Fruit fly (Drosophila melanogaster) whole organism, embryonic: ENCODE measurements around the gene CG33668.

ENCODE experiments used
- Abd-B ChIP-seq: fragments of 200-800 bp; sonication (Bioruptor generic); optimal IDR thresholded peaks from 2 replicates; lab custom pipeline; 2018; ENCODE audit warnings: missing biosample characterization, mild to moderate bottlenecking, missing genetic modification characterization, moderate library complexity
- Bgb ChIP-seq: fragments of 200-800 bp; sonication (Bioruptor generic); IDR thresholded peaks from 2 replicates; pipeline ENCODE4 v1.3.6; 2022; ENCODE audit warnings: missing biosample characterization, missing genetic modification characterization; ENCODE audit not compliant: partially characterized antibody
- CG10543 ChIP-seq: fragments of 200-800 bp; sonication (Bioruptor generic); optimal IDR thresholded peaks from 3 replicates; lab custom pipeline; 2017; ENCODE audit warnings: missing biosample characterization, mild to moderate bottlenecking, missing genetic modification characterization, moderate library complexity
- CG1233 ChIP-seq: fragments of 200-800 bp; sonication (Bioruptor generic); optimal IDR thresholded peaks from 4 replicates; lab custom pipeline; 2018; ENCODE audit warnings: missing biosample characterization, mild to moderate bottlenecking, missing genetic modification characterization
- CG12391 ChIP-seq: fragments of 200-800 bp; sonication (Bioruptor generic); optimal IDR thresholded peaks from 3 replicates; lab custom pipeline; 2018; ENCODE audit warnings: missing biosample characterization, mild to moderate bottlenecking, missing genetic modification characterization, moderate library complexity
- CG12659 ChIP-seq: fragments of 200-800 bp; sonication (Bioruptor generic); optimal IDR thresholded peaks from 3 replicates; lab custom pipeline; 2017; ENCODE audit warnings: mild to moderate bottlenecking, missing biosample characterization, missing genetic modification reagents, missing genetic modification characterization
- CG13287 ChIP-seq: fragments of 200-800 bp; sonication (Bioruptor generic); IDR thresholded peaks from 2 replicates; pipeline ENCODE4 v1.3.6; 2022; ENCODE audit warnings: missing biosample characterization, missing genetic modification characterization; ENCODE audit not compliant: partially characterized antibody
- CG14667 ChIP-seq: fragments of 200-800 bp; sonication (Bioruptor generic); IDR thresholded peaks from 2 replicates; pipeline ENCODE4 v1.3.6; 2022; ENCODE audit warnings: missing biosample characterization, missing genetic modification characterization
- CG14710 ChIP-seq: fragments of 200-800 bp; sonication (Bioruptor generic); optimal IDR thresholded peaks from 3 replicates; lab custom pipeline; 2019; ENCODE audit warnings: missing biosample characterization, mild to moderate bottlenecking, missing genetic modification characterization, moderate library complexity
- CG15479 ChIP-seq: fragments of 200-800 bp; sonication (Bioruptor generic); optimal IDR thresholded peaks from 3 replicates; lab custom pipeline; 2019; ENCODE audit warnings: missing biosample characterization, mild to moderate bottlenecking, missing genetic modification characterization, moderate library complexity
- CG17361 ChIP-seq: fragments of 200-800 bp; sonication (Bioruptor generic); IDR thresholded peaks from 3 replicates; pipeline ENCODE4 v1.3.6; 2022; ENCODE audit warnings: missing biosample characterization, missing genetic modification characterization
- CG1832 ChIP-seq: fragments of 200-800 bp; sonication (Bioruptor generic); optimal IDR thresholded peaks from 2 replicates; lab custom pipeline; 2017; ENCODE audit warnings: missing biosample characterization, mild to moderate bottlenecking, missing genetic modification characterization, inconsistent platforms
- CG2116 ChIP-seq: fragments of 200-800 bp; sonication (Bioruptor generic); optimal IDR thresholded peaks from 3 replicates; lab custom pipeline; 2018; ENCODE audit warnings: missing biosample characterization, mild to moderate bottlenecking, missing genetic modification characterization
- CG4360 ChIP-seq: fragments of 200-800 bp; sonication (Bioruptor generic); IDR thresholded peaks from 2 replicates; pipeline ENCODE4 v1.3.6; 2022; ENCODE audit warnings: missing biosample characterization, missing genetic modification characterization
- CG5953 ChIP-seq: fragments of 200-800 bp; sonication (Bioruptor generic); IDR thresholded peaks from 2 replicates; pipeline ENCODE4 v1.3.6; 2022; ENCODE audit warnings: missing biosample characterization, missing genetic modification characterization
- CG6175 ChIP-seq: fragments of 200-800 bp; sonication (Bioruptor generic); IDR thresholded peaks from 3 replicates; pipeline ENCODE4 v1.3.6; 2022; ENCODE audit warnings: missing biosample characterization, missing genetic modification characterization
- CG6254 ChIP-seq: fragments of 200-800 bp; sonication (Bioruptor generic); optimal IDR thresholded peaks from 3 replicates; lab custom pipeline; 2017; ENCODE audit warnings: mild to moderate bottlenecking, missing biosample characterization, missing genetic modification reagents, missing genetic modification characterization
- CG6689 ChIP-seq: fragments of 200-800 bp; sonication (Bioruptor generic); IDR thresholded peaks from 2 replicates; pipeline ENCODE4 v1.3.6; 2022; ENCODE audit warnings: missing biosample characterization, missing genetic modification characterization
- CG6854 ChIP-seq: fragments of 200-800 bp; sonication (Bioruptor generic); optimal IDR thresholded peaks from 3 replicates; lab custom pipeline; 2017; ENCODE audit warnings: missing biosample characterization, mild to moderate bottlenecking, missing genetic modification characterization
- CG7786 ChIP-seq: fragments of 200-800 bp; sonication (Bioruptor generic); optimal IDR thresholded peaks from 2 replicates; lab custom pipeline; 2016; ENCODE audit warnings: missing biosample characterization, missing genetic modification characterization
- CG8924 ChIP-seq: fragments of 200-800 bp; optimal IDR thresholded peaks from 3 replicates; lab custom pipeline; 2019; ENCODE audit warnings: missing biosample characterization, mild to moderate bottlenecking, missing genetic modification characterization, moderate library complexity
- Dll ChIP-seq: fragments of 200-800 bp; sonication (Bioruptor generic); IDR thresholded peaks from 4 replicates; pipeline ENCODE4 v1.3.6; 2022; ENCODE audit warnings: missing biosample characterization, missing genetic modification characterization; ENCODE audit not compliant: partially characterized antibody
- Dp ChIP-seq: fragments of 200-800 bp; sonication (Bioruptor generic); optimal IDR thresholded peaks from 2 replicates; lab custom pipeline; 2018; ENCODE audit warnings: missing biosample characterization, mild to moderate bottlenecking, missing genetic modification characterization, moderate library complexity
- Dref ChIP-seq: fragments of 200-800 bp; sonication (Bioruptor generic); IDR thresholded peaks from 2 replicates; pipeline ENCODE4 v1.3.6; 2022; ENCODE audit warnings: missing biosample characterization, missing genetic modification characterization
- E2f2 ChIP-seq: fragments of 200-800 bp; sonication (Bioruptor generic); IDR thresholded peaks from 2 replicates; pipeline ENCODE4 v1.3.6; 2022; ENCODE audit warnings: missing biosample characterization, missing genetic modification characterization
- Hmr ChIP-seq: fragments of 200-800 bp; sonication (Bioruptor generic); optimal IDR thresholded peaks from 3 replicates; lab custom pipeline; 2017; ENCODE audit warnings: mild to moderate bottlenecking, missing biosample characterization, missing genetic modification reagents, missing genetic modification characterization
- Myb ChIP-seq: fragments of 200-800 bp; sonication (Bioruptor generic); optimal IDR thresholded peaks from 2 replicates; lab custom pipeline; 2016; ENCODE audit warnings: missing biosample characterization, missing genetic modification characterization
- Nf-YB ChIP-seq: fragments of 200-800 bp; sonication (Bioruptor generic); optimal IDR thresholded peaks from 3 replicates; lab custom pipeline; 2019; ENCODE audit warnings: missing biosample characterization, mild to moderate bottlenecking, missing genetic modification characterization, moderate library complexity
- Pdp1 ChIP-seq, 2 experiments: fragments of 200-800 bp; sonication (Bioruptor generic); optimal IDR thresholded peaks; 3 replicates each; lab custom pipeline; 2016; ENCODE audit warnings: missing biosample characterization in 2 of 2, missing genetic modification characterization in 2 of 2, mild to moderate bottlenecking in 1 of 2, moderate library complexity in 1 of 2
- Poxn ChIP-seq: fragments of 200-800 bp; sonication (Bioruptor generic); IDR thresholded peaks from 2 replicates; pipeline ENCODE4 v1.3.6; 2022; ENCODE audit warnings: missing biosample characterization, missing genetic modification characterization
- Scr ChIP-seq: fragments of 200-800 bp; sonication (Bioruptor generic); IDR thresholded peaks from 2 replicates; pipeline ENCODE4 v1.3.6; 2022; ENCODE audit warnings: missing biosample characterization, missing genetic modification characterization; ENCODE audit not compliant: partially characterized antibody
- Sry-δ ChIP-seq: fragments of 200-800 bp; sonication (Bioruptor generic); optimal IDR thresholded peaks from 2 replicates; lab custom pipeline; 2016; ENCODE audit warnings: missing biosample characterization, missing genetic modification characterization
- YL-1 ChIP-seq: fragments of 200-800 bp; sonication (Bioruptor generic); optimal IDR thresholded peaks from 3 replicates; lab custom pipeline; 2017; ENCODE audit warnings: missing biosample characterization, mild to moderate bottlenecking, missing genetic modification characterization
- chm ChIP-seq: fragments of 200-800 bp; sonication (Bioruptor generic); IDR thresholded peaks from 2 replicates; pipeline ENCODE4 v1.3.6; 2022; ENCODE audit warnings: missing biosample characterization, missing genetic modification characterization
- crol ChIP-seq: fragments of 200-800 bp; sonication (Bioruptor generic); IDR thresholded peaks from 2 replicates; pipeline ENCODE4 v1.3.6; 2022; ENCODE audit warnings: missing biosample characterization, missing genetic modification characterization
- gfzf ChIP-seq: fragments of 200-800 bp; sonication (Bioruptor generic); optimal IDR thresholded peaks from 2 replicates; lab custom pipeline; 2016; ENCODE audit warnings: missing biosample characterization, mild to moderate bottlenecking, missing genetic modification characterization, moderate library complexity
- h ChIP-seq: fragments of >200 bp; optimal IDR thresholded peaks from 2 replicates; lab custom pipeline; 2017
- insv ChIP-seq, 2 experiments: fragments of 200-800 bp; sonication (Bioruptor generic); optimal IDR thresholded peaks; 3 replicates each; lab custom pipeline; 2016 to 2018; ENCODE audit warnings: missing biosample characterization in 2 of 2, missing genetic modification characterization in 2 of 2
- inv ChIP-seq: fragments of 200-800 bp; sonication (Bioruptor generic); IDR thresholded peaks from 2 replicates; pipeline ENCODE4 v1.3.6; 2022; ENCODE audit warnings: missing biosample characterization, missing genetic modification characterization; ENCODE audit not compliant: partially characterized antibody
- knrl ChIP-seq: fragments of 200-800 bp; sonication (Bioruptor generic); IDR thresholded peaks from 3 replicates; pipeline ENCODE4 v1.3.6; 2022; ENCODE audit warnings: missing biosample characterization, missing genetic modification characterization; ENCODE audit not compliant: partially characterized antibody
- lmd ChIP-seq: fragments of 200-800 bp; sonication (Bioruptor generic); IDR thresholded peaks from 2 replicates; pipeline ENCODE4 v1.3.6; 2022; ENCODE audit warnings: missing biosample characterization, missing genetic modification characterization
- otp ChIP-seq: fragments of 200-800 bp; sonication (Bioruptor generic); IDR thresholded peaks from 3 replicates; pipeline ENCODE4, ENCODE4 v1.3.6; 2022; ENCODE audit warnings: missing biosample characterization, missing genetic modification characterization
- phol ChIP-seq: fragments of 200-800 bp; sonication (Bioruptor generic); optimal IDR thresholded peaks from 3 replicates; lab custom pipeline; 2018; ENCODE audit warnings: missing biosample characterization, mild to moderate bottlenecking, missing genetic modification characterization, moderate library complexity
- pita ChIP-seq: fragments of 200-800 bp; sonication (Bioruptor generic); optimal IDR thresholded peaks from 2 replicates; lab custom pipeline; 2017; ENCODE audit warnings: missing biosample characterization, mild to moderate bottlenecking, missing genetic modification characterization
- sens ChIP-seq: fragments of 200-800 bp; sonication (Bioruptor generic); peaks from one replicate; lab custom pipeline; 2016; ENCODE audit warnings: missing biosample characterization, missing genetic modification characterization
- tll ChIP-seq, 2 experiments: fragments of 200-800 bp in 1 of 2; fragments of >200 bp in 1 of 2; sonication (Bioruptor generic) in 1 of 2; optimal IDR thresholded peaks; 2 replicates each; lab custom pipeline; 2017 to 2019; ENCODE audit warnings: missing biosample characterization in 2 of 2, missing genetic modification characterization in 2 of 2, mild to moderate bottlenecking in 1 of 2, moderate library complexity in 1 of 2
- trem ChIP-seq: fragments of 200-800 bp; optimal IDR thresholded peaks from 3 replicates; lab custom pipeline; 2019; ENCODE audit warnings: missing biosample characterization, mild to moderate bottlenecking, missing genetic modification characterization, moderate library complexity
- unpg ChIP-seq: fragments of 200-800 bp; sonication (Bioruptor generic); optimal IDR thresholded peaks from 3 replicates; lab custom pipeline; 2018; ENCODE audit warnings: missing biosample characterization, mild to moderate bottlenecking, missing genetic modification characterization, moderate library complexity
- zen ChIP-seq: fragments of 200-800 bp; sonication (Bioruptor generic); optimal IDR thresholded peaks from 3 replicates; lab custom pipeline; 2018; ENCODE audit warnings: missing biosample characterization, mild to moderate bottlenecking, missing genetic modification characterization, moderate library complexity

Gene CG33668

dm6 chrX:6372769-6373197 lies 46.5 kb downstream of the CG33668 start, which contains the start of gene PpV (continued):
- no peak for TF ChIP-seq CG1832
- peak; percentile 5 for TF ChIP-seq CG12391
- TF ChIP-seq crol: no peak
- TF ChIP-seq lmd (GFP tag; lab: Robert Waterston, UW): no peak
- TF ChIP-seq CG14710 (tag; lab: Kevin White, UChicago): peak; percentile 100
- peak; percentile 22 for TF ChIP-seq unpg (GFP tag; lab: Kevin White, UChicago)
- no peak for TF ChIP-seq CG6854 (GFP tag; lab: Kevin White, UChicago)
- TF ChIP-seq CG5953 (GFP tag; lab: Robert Waterston, UW): no peak
- TF ChIP-seq knrl (GFP tag; lab: Robert Waterston, UW): peak; percentile 52; the same call in 1 of the 3 replicates
- TF ChIP-seq Poxn (GFP tag; lab: Robert Waterston, UW): no peak
- peak; percentile 84 for TF ChIP-seq gfzf (GFP tag; lab: Kevin White, UChicago)
- TF ChIP-seq CG10543 (GFP tag; lab: Kevin White, UChicago): no peak
- peak; percentile 78 for TF ChIP-seq trem (tag; lab: Kevin White, UChicago)
- TF ChIP-seq Bgb (GFP tag; lab: Robert Waterston, UW): peak; percentile 32; the same call in 1 of the 2 replicates
- no peak for TF ChIP-seq CG14667
- TF ChIP-seq chm (GFP tag; lab: Robert Waterston, UW): no peak
- peak; percentile 81 for TF ChIP-seq Abd-B
- no peak for TF ChIP-seq tll (GFP tag; optimal IDR thresholded peaks at IDR 0.05; lab: Kevin White, UChicago)
- TF ChIP-seq CG4360 (GFP tag; lab: Robert Waterston, UW): 0 out of 2 replicates have a peak, but pooled peaks have one; percentile 9
- TF ChIP-seq phol (tag; lab: Kevin White, UChicago): peak; percentile 64
- TF ChIP-seq Dref (GFP tag; lab: Robert Waterston, UW): peak; percentile 86
- peak; percentile 59 for TF ChIP-seq CG8924 (tag; lab: Kevin White, UChicago)
- TF ChIP-seq otp (GFP tag; lab: Robert Waterston, UW): peak; percentile 56; the same call in 1 of the 3 replicates
- 0 out of 2 replicates have a peak, but pooled peaks have one; percentile 29 for TF ChIP-seq inv (GFP tag; lab: Robert Waterston, UW)
- TF ChIP-seq insv (GFP tag; optimal IDR thresholded peaks at IDR 0.05; lab: Kevin White, UChicago): peak; percentile 94 to 99
- peak; percentile 93 for TF ChIP-seq zen (tag; lab: Kevin White, UChicago)
- peak; percentile 70; the same call in 2 of the 4 replicates for TF ChIP-seq Dll (GFP tag; lab: Robert Waterston, UW)
- no peak for TF ChIP-seq CG6175 (GFP tag; lab: Robert Waterston, UW)
- peak; percentile 44 for TF ChIP-seq YL-1
- peak; percentile 89 for TF ChIP-seq CG2116
- TF ChIP-seq Sry-δ: peak; percentile 76
- peak; percentile 93 for TF ChIP-seq E2f2 (GFP tag; lab: Robert Waterston, UW)
- peak; percentile 66 for TF ChIP-seq CG12659 (GFP tag; lab: Kevin White, UChicago)
- TF ChIP-seq Pdp1 (GFP tag; optimal IDR thresholded peaks at IDR 0.05; lab: Kevin White, UChicago): peak in 1 of 2 experiments; percentile 22
- no peak for TF ChIP-seq CG7786 (GFP tag; lab: Kevin White, UChicago)
- TF ChIP-seq pita: peak; percentile 68
- TF ChIP-seq CG17361 (GFP tag; lab: Robert Waterston, UW): 0 out of 3 replicates have a peak, but pooled peaks have one; percentile 15
- peak; percentile 58 for TF ChIP-seq CG13287
- peak; percentile 97 for TF ChIP-seq Dp
- no peak for TF ChIP-seq CG6254 (GFP tag; lab: Kevin White, UChicago)
- peak; percentile 58 for TF ChIP-seq Scr (GFP tag; lab: Robert Waterston, UW)
- no peak for TF ChIP-seq h
- no peak for TF ChIP-seq CG6689 (GFP tag; lab: Robert Waterston, UW)
- peak; percentile 84 for TF ChIP-seq Myb (GFP tag; lab: Kevin White, UChicago)
- no peak for TF ChIP-seq CG1233 (GFP tag; lab: Kevin White, UChicago)
- TF ChIP-seq Nf-YB (GFP tag; lab: Kevin White, UChicago): no peak
- peak; percentile 37 for TF ChIP-seq sens (GFP tag; lab: Kevin White, UChicago)
- TF ChIP-seq CG15479 (GFP tag; lab: Kevin White, UChicago): no peak
- peak; percentile 62 for TF ChIP-seq Hmr (GFP tag; lab: Kevin White, UChicago)
